Fruit fly (Drosophila melanogaster) whole organism, wandering third instar larva: Measurements from ENCODE around the gene CG5776.

Experiments
- CG32264 ChIP-seq: fragments of 200-800 bp; sonication (Bioruptor generic); optimal IDR thresholded peaks from 2 replicates; lab custom pipeline; 2016; ENCODE audit warnings: missing biosample characterization, missing genetic modification characterization
- CG9705 ChIP-seq: fragments of 200-800 bp; sonication (Bioruptor generic); optimal IDR thresholded peaks from 2 replicates; lab custom pipeline; 2018; ENCODE audit warnings: missing biosample characterization, mild to moderate bottlenecking, missing genetic modification characterization
- CrebA ChIP-seq: fragments of 200-800 bp; sonication (Bioruptor generic); optimal IDR thresholded peaks from 2 replicates; lab custom pipeline; 2016; ENCODE audit warnings: missing biosample characterization, mild to moderate bottlenecking, missing genetic modification characterization, borderline replicate concordance
- Dfd ChIP-seq: fragments of >200 bp; optimal IDR thresholded peaks from 2 replicates; lab custom pipeline; 2017; ENCODE audit warnings: missing biosample characterization, missing genetic modification characterization
- Dif ChIP-seq: fragments of 200-275, 200-300 bp; sonication (Bioruptor generic); optimal IDR thresholded peaks from 2 replicates; lab custom pipeline; 2018; ENCODE audit warnings: missing biosample characterization, missing genetic modification characterization; ENCODE audit not compliant: partially characterized antibody
- GATAd ChIP-seq: sonication (Bioruptor generic); optimal IDR thresholded peaks from 2 replicates; lab custom pipeline; 2016; ENCODE audit warnings: missing biosample characterization, missing genetic modification characterization
- HLH106 ChIP-seq: fragments of 200-800 bp; optimal IDR thresholded peaks from 3 replicates; lab custom pipeline; 2019; ENCODE audit warnings: missing biosample characterization, mild to moderate bottlenecking, missing genetic modification characterization, moderate library complexity
- Hnf4 ChIP-seq: fragments of 200-800 bp; sonication (Bioruptor generic); optimal IDR thresholded peaks from 2 replicates; lab custom pipeline; 2016; ENCODE audit warnings: missing biosample characterization, mild to moderate bottlenecking, missing genetic modification characterization
- Hr78 ChIP-seq: fragments of >200 bp; optimal IDR thresholded peaks from 2 replicates; lab custom pipeline; 2017; ENCODE audit warnings: missing biosample characterization, missing genetic modification characterization
- Hr83 ChIP-seq: fragments of 200-300 bp; sonication (Bioruptor generic); optimal IDR thresholded peaks from 2 replicates; lab custom pipeline; 2016; ENCODE audit warnings: missing biosample characterization, mild to moderate bottlenecking, missing genetic modification characterization, moderate library complexity; ENCODE audit not compliant: poor library complexity, severe bottlenecking
- Jra ChIP-seq: sonication (Bioruptor generic); optimal IDR thresholded peaks from 2 replicates; lab custom pipeline; 2016; ENCODE audit warnings: missing biosample characterization, missing genetic modification characterization
- Mio ChIP-seq: sonication (Bioruptor generic); optimal IDR thresholded peaks from 2 replicates; lab custom pipeline; 2016; ENCODE audit warnings: missing biosample characterization, missing genetic modification characterization
- N ChIP-seq: fragments of >200 bp; optimal IDR thresholded peaks from 2 replicates; lab custom pipeline; 2018; ENCODE audit warnings: missing biosample characterization, missing external identifiers, missing genetic modification characterization
- OdsH ChIP-seq: fragments of 200-800 bp; sonication (Bioruptor generic); optimal IDR thresholded peaks from 2 replicates; lab custom pipeline; 2016; ENCODE audit warnings: missing biosample characterization, mild to moderate bottlenecking, missing genetic modification characterization
- Rel ChIP-seq, 2 experiments: fragments of 200-800 bp; sonication (Bioruptor generic) in 1 of 2; optimal IDR thresholded peaks; 2 replicates in 1 of 2; 3 replicates in 1 of 2; lab custom pipeline; 2016 to 2019; ENCODE audit warnings: mild to moderate bottlenecking in 2 of 2, missing biosample characterization in 2 of 2, missing genetic modification characterization in 2 of 2, moderate library complexity in 1 of 2
- Sp1 ChIP-seq: fragments of 200-800 bp; sonication (Bioruptor generic); optimal IDR thresholded peaks from 3 replicates; lab custom pipeline; 2019; ENCODE audit warnings: missing biosample characterization, mild to moderate bottlenecking, missing genetic modification characterization, moderate library complexity
- Vsx2 ChIP-seq: fragments of 200-300, 225-300 bp; sonication (Bioruptor generic); optimal IDR thresholded peaks from 2 replicates; lab custom pipeline; 2018; ENCODE audit warnings: missing biosample characterization, missing genetic modification characterization; ENCODE audit not compliant: partially characterized antibody
- br ChIP-seq: fragments of 200-800 bp; sonication (Bioruptor generic); optimal IDR thresholded peaks from 2 replicates; lab custom pipeline; 2016; ENCODE audit warnings: missing biosample characterization, missing genetic modification characterization
- brk ChIP-seq: fragments of 200-800 bp; sonication (Bioruptor generic); optimal IDR thresholded peaks from 2 replicates; lab custom pipeline; 2016; ENCODE audit warnings: missing biosample characterization, mild to moderate bottlenecking, missing genetic modification characterization
- dl ChIP-seq, 2 experiments: fragments of 175-275, 200-275 bp in 1 of 2; fragments of 200-275 bp in 1 of 2; sonication (Bioruptor generic); optimal IDR thresholded peaks; lab custom pipeline; 2018; ENCODE audit warnings: mild to moderate bottlenecking in 2 of 2, missing biosample characterization in 2 of 2, missing genetic modification characterization in 2 of 2, moderate library complexity in 2 of 2; ENCODE audit not compliant: partially characterized antibody in 2 of 2, insufficient read depth in 1 of 2
- dsf ChIP-seq: sonication (Bioruptor generic); optimal IDR thresholded peaks from 2 replicates; lab custom pipeline; 2016; ENCODE audit warnings: missing biosample characterization, missing genetic modification characterization, borderline replicate concordance
- ey ChIP-seq: fragments of 200-800 bp; sonication (Bioruptor generic); optimal IDR thresholded peaks from 2 replicates; lab custom pipeline; 2016; ENCODE audit warnings: missing biosample characterization, missing genetic modification characterization
- foxo ChIP-seq, 2 experiments: fragments of 200-800 bp; sonication (Bioruptor generic); optimal IDR thresholded peaks; 2 replicates in 1 of 2; 3 replicates in 1 of 2; lab custom pipeline; 2016 to 2017; ENCODE audit warnings: missing biosample characterization in 2 of 2, missing genetic modification characterization in 2 of 2
- fru ChIP-seq: fragments of 200-800 bp; sonication (Bioruptor generic); optimal IDR thresholded peaks from 3 replicates; lab custom pipeline; 2016; ENCODE audit warnings: missing biosample characterization, mild to moderate bottlenecking, missing genetic modification characterization
- h ChIP-seq: fragments of 200-800 bp; sonication (Bioruptor generic); optimal IDR thresholded peaks from 3 replicates; lab custom pipeline; 2016; ENCODE audit warnings: missing biosample characterization, mild to moderate bottlenecking, missing genetic modification characterization
- lola ChIP-seq: fragments of >200 bp; optimal IDR thresholded peaks from 2 replicates; lab custom pipeline; 2017; ENCODE audit warnings: missing biosample characterization, missing genetic modification characterization
- psq ChIP-seq: fragments of 200-800 bp; sonication (Bioruptor generic); optimal IDR thresholded peaks from 3 replicates; lab custom pipeline; 2017; ENCODE audit warnings: missing biosample characterization, mild to moderate bottlenecking, missing genetic modification characterization, moderate library complexity
- rgr ChIP-seq: fragments of 200-800 bp; sonication (Bioruptor generic); optimal IDR thresholded peaks from 3 replicates; lab custom pipeline; 2016; ENCODE audit warnings: missing biosample characterization, mild to moderate bottlenecking, missing genetic modification characterization
- sage ChIP-seq: fragments of 200-800 bp; sonication (Bioruptor generic); optimal IDR thresholded peaks from 2 replicates; lab custom pipeline; 2016; ENCODE audit warnings: missing biosample characterization, mild to moderate bottlenecking, missing genetic modification characterization
- sv ChIP-seq: fragments of 200-800 bp; sonication (Bioruptor generic); optimal IDR thresholded peaks from 3 replicates; lab custom pipeline; 2016; ENCODE audit warnings: missing biosample characterization, missing genetic modification characterization
- usp ChIP-seq: fragments of >200 bp; optimal IDR thresholded peaks from 2 replicates; lab custom pipeline; 2017; ENCODE audit warnings: missing biosample characterization, missing genetic modification characterization
- woc ChIP-seq: sonication (Bioruptor generic); optimal IDR thresholded peaks from 2 replicates; lab custom pipeline; 2016; ENCODE audit warnings: missing biosample characterization, mild to moderate bottlenecking, missing genetic modification characterization

Gene CG5776

DNA sequence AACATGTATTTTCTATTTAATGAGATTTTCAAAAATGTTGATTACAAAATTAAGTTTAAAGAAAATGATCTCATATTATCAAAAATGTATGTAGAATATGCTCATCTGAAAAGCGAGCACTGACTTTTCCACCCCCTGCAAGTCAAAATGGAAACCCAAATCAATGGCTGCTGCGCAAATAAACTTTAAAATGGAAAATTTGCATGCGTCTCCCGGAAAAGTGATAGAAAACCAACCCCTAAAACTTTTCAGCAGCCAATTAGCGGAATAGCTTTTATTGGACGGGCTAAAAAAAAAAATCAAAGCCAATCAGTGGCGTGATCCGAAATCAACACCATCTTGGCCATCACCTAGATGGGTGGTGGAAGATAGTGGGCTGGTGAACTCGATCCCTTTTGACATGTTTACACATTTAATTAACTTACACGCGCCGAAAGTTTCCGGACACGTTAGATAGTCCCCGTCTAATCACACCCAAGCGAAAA, 14.9 kb downstream of the CG5776 start:
- TF ChIP-seq OdsH (GFP tag; lab: Kevin White, UChicago) (no peak), brk (GFP tag; lab: Kevin White, UChicago) (no peak), Sp1 (GFP tag; lab: Kevin White, UChicago) (no peak), Hnf4 (GFP tag; lab: Kevin White, UChicago) (no peak), Hr78 (GFP tag; lab: Kevin White, UChicago) (no peak), h (GFP tag; lab: Kevin White, UChicago) (no peak), foxo (GFP tag; optimal IDR thresholded peaks at IDR 0.05; lab: Kevin White, UChicago) (no peak), Jra (GFP tag; lab: Kevin White, UChicago) (no peak), usp (GFP tag; lab: Kevin White, UChicago) (no peak), dsf (no peak), N (GFP tag; lab: Kevin White, UChicago) (no peak), Vsx2 (no peak), HLH106 (tag; lab: Kevin White, UChicago) (no peak), Hr83 (no peak), Rel (GFP tag; optimal IDR thresholded peaks at IDR 0.05; lab: Kevin White, UChicago) (no peak), Rel (tag; optimal IDR thresholded peaks at IDR 0.05; lab: Kevin White, UChicago) (no peak), br (GFP tag; lab: Kevin White, UChicago) (no peak)

DNA sequence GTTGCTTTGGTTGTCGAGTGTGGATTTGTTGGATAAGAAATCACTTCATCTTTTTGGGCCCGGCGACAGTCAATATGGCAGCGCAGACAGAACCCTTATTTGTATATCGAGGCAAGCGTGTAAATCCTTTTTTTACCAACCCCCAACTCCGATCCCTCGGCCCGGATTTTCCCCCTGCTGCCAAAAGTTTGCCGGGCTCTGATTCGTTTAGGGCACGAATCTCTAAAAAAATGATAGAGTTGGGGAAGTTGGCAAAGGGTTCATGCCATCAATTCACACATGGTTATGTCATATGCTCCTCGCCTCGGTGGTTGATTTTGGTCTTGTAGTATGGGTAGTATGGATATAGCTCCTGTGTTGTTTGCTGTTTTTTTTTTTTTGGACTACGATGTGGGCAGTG, 17.4 kb downstream of the CG5776 start:
- TF ChIP-seq woc (GFP tag; lab: Kevin White, UChicago) (no peak), Vsx2 (no peak), sv (GFP tag; lab: Kevin White, UChicago) (no peak), Dfd (GFP tag; lab: Kevin White, UChicago) (no peak), psq (no peak), brk (GFP tag; lab: Kevin White, UChicago) (no peak), fru (GFP tag; lab: Kevin White, UChicago) (no peak), foxo (GFP tag; optimal IDR thresholded peaks at IDR 0.05; lab: Kevin White, UChicago) (no peak), CrebA (GFP tag; lab: Kevin White, UChicago) (no peak), Sp1 (GFP tag; lab: Kevin White, UChicago) (no peak), ey (no peak), h (GFP tag; lab: Kevin White, UChicago) (no peak), br (GFP tag; lab: Kevin White, UChicago) (no peak)
- TF ChIP-seq, all 38 proteins: peak for 0

DNA sequence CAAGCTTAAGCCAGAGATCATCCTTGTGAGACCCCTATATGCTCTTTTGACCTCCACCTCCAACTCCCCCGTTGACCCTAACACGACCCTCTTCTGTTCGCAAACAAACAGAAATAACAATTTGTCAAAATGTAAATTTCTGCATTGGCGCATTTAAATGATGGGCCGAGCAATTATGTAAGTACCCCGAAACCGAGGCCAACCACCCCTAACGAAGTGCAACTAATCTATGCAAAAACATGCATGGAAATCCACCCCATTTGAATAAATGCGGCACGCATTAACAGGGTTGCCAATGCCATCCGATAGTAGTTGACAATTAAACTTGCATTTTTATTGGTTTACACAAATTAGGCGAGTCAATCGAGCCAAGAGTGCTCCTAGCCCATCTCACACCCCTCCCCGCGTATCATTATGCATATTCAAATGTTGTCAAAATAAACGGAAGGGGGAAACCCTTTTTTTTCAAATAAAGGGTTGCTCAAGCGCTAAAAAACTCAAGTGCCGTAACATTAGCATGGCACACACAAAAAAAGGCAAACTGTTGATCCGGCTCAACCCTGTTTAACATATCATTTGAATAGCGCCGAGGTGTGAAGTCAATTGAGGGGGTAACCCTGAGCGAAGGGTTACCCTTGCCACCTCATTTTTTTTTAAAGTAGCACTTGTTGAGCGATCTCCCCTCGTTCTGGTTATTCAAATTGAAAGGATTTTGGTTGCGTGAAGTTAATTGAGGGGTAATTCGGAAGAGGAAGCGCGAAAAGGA, 22.5 kb downstream of the CG5776 start:
- no peak for TF ChIP-seq br (GFP tag; lab: Kevin White, UChicago)
- TF ChIP-seq Hr78 (GFP tag; lab: Kevin White, UChicago) = no peak
- TF ChIP-seq, all 38 proteins: peak for 0

DNA sequence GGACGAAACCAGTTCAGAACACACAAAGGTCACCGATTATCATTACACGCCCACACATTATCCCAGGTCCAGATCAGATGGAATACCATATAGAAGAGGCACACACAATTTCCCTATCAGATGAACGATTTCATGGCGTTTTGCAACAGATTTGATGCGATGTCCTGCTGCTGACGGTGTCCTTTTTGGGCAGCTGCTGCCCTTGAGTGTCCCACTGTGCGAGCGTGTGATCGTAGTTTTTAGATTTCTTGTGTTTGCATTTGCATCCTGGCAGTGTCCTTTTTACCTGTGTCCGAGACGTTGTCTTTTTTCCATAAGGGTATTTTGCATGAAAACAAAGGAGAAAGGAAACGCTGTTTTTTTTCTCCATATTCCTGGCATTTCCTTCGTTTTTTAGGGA, 24.9 kb downstream of the CG5776 start:
- TF ChIP-seq Mio (GFP tag; lab: Kevin White, UChicago) (no peak), dl (GFP tag; optimal IDR thresholded peaks at IDR 0.05; lab: Kevin White, UChicago; ENCODE audit: insufficient read depth in 1 of 2, partially characterized antibody in 2 of 2) (no peak), lola (no peak), usp (GFP tag; lab: Kevin White, UChicago) (no peak), Dif (no peak), Rel (GFP tag; optimal IDR thresholded peaks at IDR 0.05; lab: Kevin White, UChicago) (no peak), Rel (tag; optimal IDR thresholded peaks at IDR 0.05; lab: Kevin White, UChicago) (no peak), CG32264 (no peak), Hr78 (GFP tag; lab: Kevin White, UChicago) (no peak), Vsx2 (no peak), sage (no peak), h (GFP tag; lab: Kevin White, UChicago) (no peak), Jra (GFP tag; lab: Kevin White, UChicago) (no peak), psq (no peak), CG9705 (GFP tag; lab: Kevin White, UChicago) (no peak), GATAd (GFP tag; lab: Kevin White, UChicago) (no peak), rgr (GFP tag; lab: Kevin White, UChicago) (no peak)
- TF ChIP-seq, all 38 proteins: peak for 0
